Worm (Caenorhabditis elegans) whole organism, early embryonic: ENCODE results near the gene C37H5.5.

Experiments used
- B0310.2 ChIP-seq: sonication (generic microtip); optimal IDR thresholded peaks from 2 replicates; lab custom pipeline; 2016; ENCODE audit warnings: mild to moderate bottlenecking, missing genetic modification characterization, missing compliant biosample characterization
- aly-1 ChIP-seq: sonication (generic microtip); optimal IDR thresholded peaks from 2 replicates; lab custom pipeline; 2016; ENCODE audit warnings: missing genetic modification characterization, missing compliant biosample characterization
- ama-1 ChIP-seq: fragments of 150-350 bp; optimal IDR thresholded peaks from 2 replicates; lab custom pipeline; 2014
- ceh-13 ChIP-seq: fragments of 200-800 bp; sonication (Bioruptor generic); optimal IDR thresholded peaks from 2 replicates; lab custom pipeline; 2018; ENCODE audit warnings: mild to moderate bottlenecking, missing genetic modification characterization, missing compliant biosample characterization
- ceh-36 ChIP-seq: sonication (generic microtip); optimal IDR thresholded peaks from 2 replicates; lab custom pipeline; 2016; ENCODE audit warnings: missing genetic modification characterization, inconsistent platforms, missing compliant biosample characterization
- flt-1 ChIP-seq: fragments of 200-800 bp; sonication (Bioruptor generic); IDR thresholded peaks from 2 replicates; pipeline ENCODE4 v1.3.6; 2022; ENCODE audit warnings: missing genetic modification characterization, missing compliant biosample characterization
- hmbx-1 ChIP-seq: sonication (generic microtip); optimal IDR thresholded peaks from 2 replicates; lab custom pipeline; 2016; ENCODE audit warnings: mild to moderate bottlenecking, missing genetic modification characterization, missing compliant biosample characterization
- hmg-4 ChIP-seq: fragments of 200-800 bp; sonication (Bioruptor generic); optimal IDR thresholded peaks from 2 replicates; lab custom pipeline; 2018; ENCODE audit warnings: mild to moderate bottlenecking, missing genetic modification characterization, missing compliant biosample characterization
- hnd-1 ChIP-seq: sonication (generic microtip); optimal IDR thresholded peaks from 2 replicates; lab custom pipeline; 2016; ENCODE audit warnings: missing genetic modification characterization, missing compliant biosample characterization
- pes-1 ChIP-seq: fragments of 200-800 bp; sonication (Bioruptor generic); IDR thresholded peaks from 2 replicates; pipeline ENCODE4 v1.3.6; 2022; ENCODE audit warnings: missing genetic modification reagents, missing genetic modification characterization, missing compliant biosample characterization
- scrt-1 ChIP-seq: fragments of 200-800 bp; sonication (Bioruptor generic); IDR thresholded peaks from 2 replicates; pipeline ENCODE4 v1.3.6; 2022; ENCODE audit warnings: missing genetic modification characterization, missing compliant biosample characterization
- tbx-37 ChIP-seq: fragments of 200-800 bp; sonication (Bioruptor generic); conservative IDR thresholded peaks from 2 replicates; pipeline ENCODE4 v1.3.6; 2022; ENCODE audit warnings: missing genetic modification reagents, missing genetic modification characterization, missing compliant biosample characterization
- tra-4 ChIP-seq: sonication (generic microtip); optimal IDR thresholded peaks from 2 replicates; lab custom pipeline; 2017; ENCODE audit warnings: missing genetic modification characterization, missing compliant biosample characterization

- TF ChIP-seq ama-1 (lab: Kevin White, UChicago) (no peak), B0310.2 (no peak), hmg-4 (no peak), aly-1 (no peak), flt-1 (GFP tag; lab: Robert Waterston, UW) (no peak), tbx-37 (GFP tag; lab: Robert Waterston, UW) (no peak), tra-4 (no peak), hnd-1 (tag; lab: Kevin White, UChicago) (no peak), hmbx-1 (tag; lab: Kevin White, UChicago) (no peak), scrt-1 (no peak), pes-1 (GFP tag; lab: Robert Waterston, UW) (no peak), ceh-13 (no peak), ceh-36 (tag; lab: Kevin White, UChicago) (no peak)
These were observed 57.3 kb downstream of the C37H5.5 start, which contains the start of gene T19H12.12 for ce11 chrV:4884490-4884889.
